Fruit fly (Drosophila melanogaster): ENCODE measurements around the gene Brr2.

Brr2 gene

DNA sequence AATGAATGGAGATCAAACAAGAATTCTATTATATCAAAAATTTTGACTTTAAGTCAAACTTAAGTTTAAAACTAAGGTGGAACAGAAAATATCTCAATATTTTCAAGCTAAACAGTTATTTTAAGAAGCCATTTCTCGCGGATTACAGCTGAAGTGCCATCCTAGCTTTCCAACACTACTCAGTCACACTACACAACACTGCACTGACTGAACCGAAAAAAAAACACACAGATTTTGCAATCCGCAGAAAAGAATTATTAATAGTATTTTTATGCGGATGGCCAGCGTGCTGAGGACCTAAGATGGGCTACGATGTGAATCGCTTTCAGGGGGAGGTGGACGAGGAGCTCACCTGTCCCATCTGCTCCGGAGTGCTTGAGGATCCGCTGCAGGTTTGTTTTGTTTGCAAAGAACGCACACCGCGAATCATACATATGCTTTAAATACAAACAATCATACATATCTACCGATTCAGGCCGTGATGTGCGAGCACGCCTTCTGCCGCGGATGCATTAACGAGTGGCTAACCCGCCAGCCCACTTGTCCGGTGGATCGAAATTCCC lies 11.1 kb downstream of the Brr2 start, which contains the start of gene elgi (continued):
- TF ChIP-seq nmo (GFP tag; optimal IDR thresholded peaks at IDR 0.05), result peak; percentile 29
- peak; percentile 26 for TF ChIP-seq Atf-2 (GFP tag; optimal IDR thresholded peaks at IDR 0.05)
- no peak for TF ChIP-seq croc (GFP tag; conservative IDR thresholded peaks at IDR 0.05)
- no peak for TF ChIP-seq Tbp (GFP tag; optimal IDR thresholded peaks at IDR 0.05)
- no peak for TF ChIP-seq Ssrp (tag; optimal IDR thresholded peaks at IDR 0.05)
- no peak for TF ChIP-seq Trl (optimal IDR thresholded peaks at IDR 0.05)
- peak; percentile 71 for TF ChIP-seq Trl (GFP tag; optimal IDR thresholded peaks at IDR 0.05)
- 0 out of 2 replicates have a peak, but pooled peaks have one; percentile 17 for TF ChIP-seq CG32767 (GFP tag; IDR thresholded peaks at IDR 0.05)
- no peak for TF ChIP-seq CG6272 (GFP tag; IDR thresholded peaks at IDR 0.05)
- no peak for TF ChIP-seq CG4707 (GFP tag; optimal IDR thresholded peaks at IDR 0.05)
- TF ChIP-seq HLH54F (GFP tag; optimal IDR thresholded peaks at IDR 0.05), result peak; percentile 67
- TF ChIP-seq rib (GFP tag; IDR thresholded peaks at IDR 0.05), result no peak
- peak; percentile 43 for TF ChIP-seq CrebB (tag; optimal IDR thresholded peaks at IDR 0.05)
- TF ChIP-seq CG17359 (tag; optimal IDR thresholded peaks at IDR 0.05), result peak; percentile 34
- TF ChIP-seq CG4730 (GFP tag; IDR thresholded peaks at IDR 0.05), result no peak
- peak in 1 of 2 experiments; percentile 61 for TF ChIP-seq Hr51 (GFP tag; optimal IDR thresholded peaks at IDR 0.05)
- TF ChIP-seq CG12104 (GFP tag; optimal IDR thresholded peaks at IDR 0.05), result peak; percentile 29
- TF ChIP-seq Bdp1 (GFP tag; optimal IDR thresholded peaks at IDR 0.05), result peak; percentile 39
- peak; percentile 45; the same call in 1 of the 2 replicates for TF ChIP-seq HLH3B (GFP tag; IDR thresholded peaks at IDR 0.05)
- no peak for TF ChIP-seq CG8359 (GFP tag; optimal IDR thresholded peaks at IDR 0.05; ENCODE audit: borderline replicate concordance)
- peak; percentile 75; the same call in 1 of the 3 replicates for TF ChIP-seq Dbx (GFP tag; IDR thresholded peaks at IDR 0.05)
- TF ChIP-seq vvl (GFP tag; IDR thresholded peaks at IDR 0.05), result peak; percentile 61
- no peak for TF ChIP-seq CG31441 (GFP tag; IDR thresholded peaks at IDR 0.05)
- peak; percentile 58 for TF ChIP-seq fu2 (GFP tag; optimal IDR thresholded peaks at IDR 0.05)
- TF ChIP-seq Ptx1 (GFP tag; IDR thresholded peaks at IDR 0.05), result peak; percentile 46
- TF ChIP-seq CG30431 (GFP tag; optimal IDR thresholded peaks at IDR 0.05), result no peak
- peak; percentile 34 for TF ChIP-seq PHDP (tag; optimal IDR thresholded peaks at IDR 0.05)
- TF ChIP-seq ind (GFP tag; optimal IDR thresholded peaks at IDR 0.05), result peak; percentile 66
- TF ChIP-seq vnd (GFP tag; IDR thresholded peaks at IDR 0.05; ENCODE audit: partially characterized antibody), result no peak
- peak; percentile 38 for TF ChIP-seq CG7556 (GFP tag; optimal IDR thresholded peaks at IDR 0.05)
- peak; percentile 72 for TF ChIP-seq MESR4 (GFP tag; optimal IDR thresholded peaks at IDR 0.05)
- no peak for TF ChIP-seq CG7987 (GFP tag; optimal IDR thresholded peaks at IDR 0.05)
- TF ChIP-seq Atf6 (GFP tag; IDR thresholded peaks at IDR 0.05), result peak; percentile 28; the same call in 1 of the 2 replicates
- peak; percentile 3 for TF ChIP-seq CG18262 (tag; optimal IDR thresholded peaks at IDR 0.05)
- TF ChIP-seq CG14441 (GFP tag; IDR thresholded peaks at IDR 0.05), result peak; percentile 45; the same call in 1 of the 2 replicates
- peak; percentile 30 for TF ChIP-seq CG33557 (GFP tag; optimal IDR thresholded peaks at IDR 0.05)
- TF ChIP-seq CG13296 (GFP tag; optimal IDR thresholded peaks at IDR 0.05), result peak; percentile 71
- peak; percentile 17 for TF ChIP-seq gfzf (GFP tag; optimal IDR thresholded peaks at IDR 0.05)
- TF ChIP-seq bsh (GFP tag; optimal IDR thresholded peaks at IDR 0.05), result peak in 1 of 2 experiments; percentile 1
- TF ChIP-seq oc (tag; optimal IDR thresholded peaks at IDR 0.05), result peak; percentile 59
- peak; percentile 67 for TF ChIP-seq Chrac-16 (GFP tag; optimal IDR thresholded peaks at IDR 0.05)
- peak; percentile 11 for TF ChIP-seq dm (GFP tag; optimal IDR thresholded peaks at IDR 0.05)
- peak; percentile 40 for TF ChIP-seq CG4424 (GFP tag; optimal IDR thresholded peaks at IDR 0.05)
- TF ChIP-seq Hey (tag; optimal IDR thresholded peaks at IDR 0.05), result no peak
- peak; percentile 39 for TF ChIP-seq CG11398 (GFP tag; optimal IDR thresholded peaks at IDR 0.05)
- TF ChIP-seq vfl (GFP tag; optimal IDR thresholded peaks at IDR 0.05), result peak; percentile 51
- TF ChIP-seq CG33213 (GFP tag; optimal IDR thresholded peaks at IDR 0.05), result peak; percentile 51
- TF ChIP-seq cad (GFP tag; optimal IDR thresholded peaks at IDR 0.05), result no peak
- peak; percentile 27 for TF ChIP-seq CG6765 (GFP tag; optimal IDR thresholded peaks at IDR 0.05)
- no peak for TF ChIP-seq Eip74EF (GFP tag; optimal IDR thresholded peaks at IDR 0.05)
- peak; percentile 0 for TF ChIP-seq Sin3A (optimal IDR thresholded peaks at IDR 0.05)
